Worm (Caenorhabditis elegans): ENCODE data around the gene Y50D4C.3.

- TF ChIP-seq him-1 (tag; optimal IDR thresholded peaks at IDR 0.05), result no peak
- TF ChIP-seq dao-5 (tag; optimal IDR thresholded peaks at IDR 0.05), result no peak
- no peak for TF ChIP-seq W03F9.2 (tag; optimal IDR thresholded peaks at IDR 0.05)
These were observed 34.7 kb upstream of the Y50D4C.3 start for ce11 chrV:979698-980097.

All from whole organism, L4/young adult.